Worm (Caenorhabditis elegans): ENCODE data around the gene ZK616.61.

DNA sequence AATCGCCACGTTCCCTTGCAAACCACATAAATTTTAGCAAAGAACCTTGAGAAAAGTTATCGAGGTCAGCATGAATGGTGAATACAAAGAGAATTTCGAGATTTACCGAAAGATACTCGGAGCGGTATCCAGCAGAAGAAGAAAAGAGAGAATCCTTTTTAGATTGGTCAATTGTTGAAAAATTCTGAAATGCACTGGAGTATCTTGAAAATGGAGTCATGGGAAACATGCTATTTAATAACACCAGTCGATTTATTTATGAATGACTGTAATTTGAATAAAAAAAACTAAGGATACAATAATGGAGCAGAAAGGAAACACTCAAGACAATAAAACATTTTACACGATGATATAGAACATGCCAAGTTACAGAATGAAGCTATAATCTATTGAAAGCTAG, 15.5 kb upstream of the ZK616.61 start:
- no peak for TF ChIP-seq elt-3 (tag; optimal IDR thresholded peaks at IDR 0.05)
- TF ChIP-seq egl-27 (tag; optimal IDR thresholded peaks at IDR 0.05), result no peak
- TF ChIP-seq lin-13 (GFP tag; optimal IDR thresholded peaks at IDR 0.05), result no peak
- TF ChIP-seq snpc-4 (tag; optimal IDR thresholded peaks at IDR 0.05), result no peak

Measured in whole organism, L1 larva.